Fruit fly (Drosophila melanogaster) whole organism, embryonic: ENCODE data around the gene MYPT-75D.

Experiments
- CG10147 ChIP-seq: fragments of 200-800 bp; sonication (Bioruptor generic); optimal IDR thresholded peaks from 2 replicates; lab custom pipeline; 2019; ENCODE audit warnings: missing biosample characterization, mild to moderate bottlenecking, missing genetic modification characterization, moderate library complexity
- CG11093 ChIP-seq: fragments of 200-800 bp; sonication (Bioruptor generic); IDR thresholded peaks from 3 replicates; pipeline ENCODE4 v1.3.6; 2022; ENCODE audit warnings: missing biosample characterization, missing genetic modification characterization
- CG13296 ChIP-seq: fragments of 200-800 bp; sonication (Bioruptor generic); optimal IDR thresholded peaks from 3 replicates; lab custom pipeline; 2018; ENCODE audit warnings: missing biosample characterization, mild to moderate bottlenecking, missing genetic modification characterization
- CG15073 ChIP-seq: fragments of 200-800 bp; sonication (Bioruptor generic); optimal IDR thresholded peaks from 2 replicates; lab custom pipeline; 2016; ENCODE audit warnings: missing biosample characterization, missing genetic modification characterization
- CG15479 ChIP-seq: fragments of 200-800 bp; sonication (Bioruptor generic); optimal IDR thresholded peaks from 3 replicates; lab custom pipeline; 2019; ENCODE audit warnings: missing biosample characterization, mild to moderate bottlenecking, missing genetic modification characterization, moderate library complexity
- CG15514 ChIP-seq: fragments of 200-800 bp; sonication (Bioruptor generic); optimal IDR thresholded peaks from 3 replicates; lab custom pipeline; 2017; ENCODE audit warnings: missing biosample characterization, missing genetic modification characterization, mild to moderate bottlenecking, moderate library complexity, missing genetic modification reagents
- CG16779 ChIP-seq: fragments of 200-800 bp; sonication (Bioruptor generic); IDR thresholded peaks from 2 replicates; pipeline ENCODE4 v1.3.6; 2022; ENCODE audit warnings: missing biosample characterization, missing genetic modification characterization
- CG18262 ChIP-seq: fragments of 200-800 bp; optimal IDR thresholded peaks from 3 replicates; lab custom pipeline; 2019; ENCODE audit warnings: missing biosample characterization, mild to moderate bottlenecking, missing genetic modification characterization, moderate library complexity
- CG18599 ChIP-seq: fragments of 200-800 bp; sonication (Bioruptor generic); optimal IDR thresholded peaks from 3 replicates; lab custom pipeline; 2017; ENCODE audit warnings: missing biosample characterization, missing genetic modification characterization, mild to moderate bottlenecking, moderate library complexity, missing genetic modification reagents
- CG31441 ChIP-seq: fragments of 200-800 bp; sonication (Bioruptor generic); IDR thresholded peaks from 2 replicates; pipeline ENCODE4 v1.3.6; 2022; ENCODE audit warnings: missing biosample characterization, missing genetic modification characterization
- CG34422 ChIP-seq: fragments of 200-800 bp; sonication (Bioruptor generic); IDR thresholded peaks from 3 replicates; pipeline ENCODE4 v1.3.6; 2022; ENCODE audit warnings: missing biosample characterization, missing genetic modification characterization
- CG7271 ChIP-seq: fragments of 200-800 bp; sonication (Bioruptor generic); optimal IDR thresholded peaks from 2 replicates; lab custom pipeline; 2018; ENCODE audit warnings: missing biosample characterization, mild to moderate bottlenecking, missing genetic modification characterization, moderate library complexity
- CG8290 ChIP-seq, 3 experiments: fragments of 200-800 bp; sonication (Bioruptor generic); optimal IDR thresholded peaks; 2 replicates each; lab custom pipeline; 2016 to 2019; ENCODE audit warnings: missing biosample characterization in 3 of 3, missing genetic modification characterization in 3 of 3, mild to moderate bottlenecking in 2 of 3, moderate library complexity in 1 of 3
- CG9215 ChIP-seq: fragments of 200-800 bp; sonication (Bioruptor generic); IDR thresholded peaks from 2 replicates; pipeline ENCODE4 v1.3.6; 2022; ENCODE audit warnings: missing biosample characterization, missing genetic modification characterization
- H15 ChIP-seq: fragments of 200-800 bp; sonication (Bioruptor generic); IDR thresholded peaks from 3 replicates; pipeline ENCODE4 v1.3.6; 2022; ENCODE audit warnings: missing biosample characterization, missing genetic modification characterization
- HLH3B ChIP-seq: fragments of 200-800 bp; sonication (Bioruptor generic); IDR thresholded peaks from 2 replicates; pipeline ENCODE4 v1.3.6; 2022; ENCODE audit warnings: missing biosample characterization, missing genetic modification characterization
- HmgD ChIP-seq: fragments of 200-800 bp; sonication (Bioruptor generic); optimal IDR thresholded peaks from 3 replicates; lab custom pipeline; 2016; ENCODE audit warnings: missing biosample characterization, missing genetic modification characterization
- Hr51 ChIP-seq, 2 experiments: fragments of 200-800 bp; sonication (Bioruptor generic); optimal IDR thresholded peaks; 2 replicates in 1 of 2; 3 replicates in 1 of 2; lab custom pipeline; 2016 to 2018; ENCODE audit warnings: missing biosample characterization in 2 of 2, missing genetic modification characterization in 2 of 2, mild to moderate bottlenecking in 1 of 2, moderate library complexity in 1 of 2
- Hsf ChIP-seq: fragments of 200-800 bp; sonication (Bioruptor generic); optimal IDR thresholded peaks from 3 replicates; lab custom pipeline; 2016; ENCODE audit warnings: missing biosample characterization, missing genetic modification characterization
- Meics ChIP-seq: fragments of 200-800 bp; sonication (Bioruptor generic); optimal IDR thresholded peaks from 2 replicates; lab custom pipeline; 2017; ENCODE audit warnings: missing biosample characterization, mild to moderate bottlenecking, missing genetic modification characterization
- Mrtf ChIP-seq: fragments of 200-800 bp; sonication (Bioruptor generic); IDR thresholded peaks from 3 replicates; pipeline ENCODE4 v1.3.6; 2022; ENCODE audit warnings: missing biosample characterization, missing genetic modification characterization
- Myb ChIP-seq: fragments of 200-800 bp; sonication (Bioruptor generic); optimal IDR thresholded peaks from 2 replicates; lab custom pipeline; 2016; ENCODE audit warnings: missing biosample characterization, missing genetic modification characterization
- NFAT ChIP-seq: fragments of 200-800 bp; sonication (Bioruptor generic); IDR thresholded peaks from 2 replicates; pipeline ENCODE4 v1.3.6; 2022; ENCODE audit warnings: missing biosample characterization, missing genetic modification characterization
- Optix ChIP-seq: fragments of 200-800 bp; sonication (Bioruptor generic); IDR thresholded peaks from 3 replicates; pipeline ENCODE4 v1.3.6; 2022; ENCODE audit warnings: missing biosample characterization, missing genetic modification characterization
- Sry-β ChIP-seq: fragments of 200-800 bp; sonication (Bioruptor generic); optimal IDR thresholded peaks from 2 replicates; lab custom pipeline; 2018; ENCODE audit warnings: missing biosample characterization, mild to moderate bottlenecking, missing genetic modification characterization, moderate library complexity
- cad ChIP-seq: fragments of >200 bp; optimal IDR thresholded peaks from 2 replicates; lab custom pipeline; 2017; ENCODE audit warnings: missing biosample characterization, missing genetic modification characterization
- cg ChIP-seq: fragments of 200-800 bp; sonication (Bioruptor generic); optimal IDR thresholded peaks from 3 replicates; lab custom pipeline; 2019; ENCODE audit warnings: missing biosample characterization, mild to moderate bottlenecking, missing genetic modification characterization, moderate library complexity
- cwo ChIP-seq: fragments of 200-800 bp; sonication (Bioruptor generic); optimal IDR thresholded peaks from 3 replicates; lab custom pipeline; 2017; ENCODE audit warnings: missing biosample characterization, missing genetic modification characterization, mild to moderate bottlenecking, moderate library complexity, missing genetic modification reagents
- fd102C ChIP-seq: fragments of 200-800 bp; sonication (Bioruptor generic); optimal IDR thresholded peaks from 2 replicates; lab custom pipeline; 2018; ENCODE audit warnings: missing biosample characterization, mild to moderate bottlenecking, missing genetic modification characterization, moderate library complexity
- fd96Cb ChIP-seq: fragments of 200-800 bp; sonication (Bioruptor generic); optimal IDR thresholded peaks from 2 replicates; lab custom pipeline; 2018; ENCODE audit warnings: missing biosample characterization, mild to moderate bottlenecking, missing genetic modification characterization, moderate library complexity
- gcm ChIP-seq: fragments of 200-800 bp; sonication (Bioruptor generic); optimal IDR thresholded peaks from 2 replicates; lab custom pipeline; 2019; ENCODE audit warnings: missing biosample characterization, mild to moderate bottlenecking, missing genetic modification characterization, moderate library complexity
- gfzf ChIP-seq: fragments of 200-800 bp; sonication (Bioruptor generic); optimal IDR thresholded peaks from 2 replicates; lab custom pipeline; 2016; ENCODE audit warnings: missing biosample characterization, mild to moderate bottlenecking, missing genetic modification characterization, moderate library complexity
- h ChIP-seq: fragments of >200 bp; optimal IDR thresholded peaks from 2 replicates; lab custom pipeline; 2017
- hb ChIP-seq: fragments of 200-800 bp; sonication (Bioruptor generic); IDR thresholded peaks from 3 replicates; pipeline ENCODE4 v1.3.6; 2022; ENCODE audit warnings: missing biosample characterization, missing genetic modification characterization; ENCODE audit not compliant: partially characterized antibody
- hbn ChIP-seq: fragments of 200-800 bp; sonication (Bioruptor generic); IDR thresholded peaks from 2 replicates; pipeline ENCODE4 v1.3.6; 2022; ENCODE audit warnings: missing biosample characterization, missing genetic modification characterization; ENCODE audit not compliant: partially characterized antibody
- insv ChIP-seq, 2 experiments: fragments of 200-800 bp; sonication (Bioruptor generic); optimal IDR thresholded peaks; 3 replicates each; lab custom pipeline; 2016 to 2018; ENCODE audit warnings: missing biosample characterization in 2 of 2, missing genetic modification characterization in 2 of 2
- lmd ChIP-seq: fragments of 200-800 bp; sonication (Bioruptor generic); IDR thresholded peaks from 2 replicates; pipeline ENCODE4 v1.3.6; 2022; ENCODE audit warnings: missing biosample characterization, missing genetic modification characterization
- nau ChIP-seq: fragments of 200-800 bp; sonication (Bioruptor generic); optimal IDR thresholded peaks from 3 replicates; lab custom pipeline; 2017; ENCODE audit warnings: missing biosample characterization, mild to moderate bottlenecking, missing genetic modification characterization, missing genetic modification reagents
- pb ChIP-seq: fragments of 200-800 bp; sonication (Bioruptor generic); optimal IDR thresholded peaks from 3 replicates; lab custom pipeline; 2016; ENCODE audit warnings: missing biosample characterization, missing genetic modification characterization
- sens-2 ChIP-seq: fragments of 200-800 bp; sonication (Bioruptor generic); IDR thresholded peaks from 2 replicates; pipeline ENCODE4 v1.3.6; 2022; ENCODE audit warnings: missing biosample characterization, missing genetic modification characterization
- sima ChIP-seq: fragments of 200-800 bp; sonication (Bioruptor generic); optimal IDR thresholded peaks from 2 replicates; lab custom pipeline; 2016; ENCODE audit warnings: missing biosample characterization, missing genetic modification characterization
- tup ChIP-seq: fragments of 200-800 bp; sonication (Bioruptor generic); optimal IDR thresholded peaks from 2 replicates; lab custom pipeline; 2016; ENCODE audit warnings: missing biosample characterization, mild to moderate bottlenecking, missing genetic modification characterization, moderate library complexity
- zen ChIP-seq: fragments of 200-800 bp; sonication (Bioruptor generic); optimal IDR thresholded peaks from 3 replicates; lab custom pipeline; 2018; ENCODE audit warnings: missing biosample characterization, mild to moderate bottlenecking, missing genetic modification characterization, moderate library complexity

MYPT-75D gene

DNA sequence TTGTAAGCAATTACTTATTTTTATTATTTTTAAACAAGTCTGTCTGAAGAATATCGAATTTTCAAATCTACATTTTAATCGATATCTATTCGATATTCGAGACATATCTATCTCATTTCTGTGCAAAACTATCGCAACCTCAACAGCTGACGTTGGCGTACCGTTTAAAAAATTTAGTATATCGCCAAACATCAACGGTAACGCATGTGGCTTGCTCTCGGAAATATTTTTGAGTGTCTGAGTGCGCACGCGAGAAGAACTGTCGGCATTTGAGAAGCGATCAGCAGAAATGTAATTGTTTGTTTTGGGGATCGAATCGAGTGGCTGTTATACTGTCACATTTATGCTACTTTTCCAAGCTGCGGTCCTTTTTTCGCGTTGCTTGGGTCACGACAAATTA is at the start of gene MYPT-75D (continued):
- TF ChIP-seq CG8290 (GFP tag; optimal IDR thresholded peaks at IDR 0.05; lab: Kevin White, UChicago) (peak; percentile 16), CG8290 (tag; optimal IDR thresholded peaks at IDR 0.05; lab: Kevin White, UChicago) (peak; percentile 22 to 87), gcm (GFP tag; lab: Kevin White, UChicago) (peak; percentile 30), H15 (GFP tag; lab: Robert Waterston, UW) (no peak), Sry-β (GFP tag; lab: Kevin White, UChicago) (no peak), Optix (no peak), CG31441 (no peak), CG34422 (GFP tag; lab: Robert Waterston, UW) (peak; percentile 78; the same call in 1 of the 3 replicates), pb (GFP tag; lab: Kevin White, UChicago) (no peak), HmgD (GFP tag; lab: Kevin White, UChicago) (peak; percentile 3), hb (GFP tag; lab: Robert Waterston, UW) (peak; percentile 68; the same call in 2 of the 3 replicates), CG11093 (no peak), tup (GFP tag; lab: Kevin White, UChicago) (no peak), Hr51 (GFP tag; optimal IDR thresholded peaks at IDR 0.05; lab: Kevin White, UChicago) (peak in 1 of 2 experiments; percentile 26), Meics (GFP tag; lab: Kevin White, UChicago) (peak; percentile 47), CG15073 (no peak), CG7271 (tag; lab: Kevin White, UChicago) (peak; percentile 22), sima (no peak), gfzf (GFP tag; lab: Kevin White, UChicago) (peak; percentile 41), fd96Cb (tag; lab: Kevin White, UChicago) (no peak), lmd (no peak), CG13296 (GFP tag; lab: Kevin White, UChicago) (peak; percentile 43), CG15514 (GFP tag; lab: Kevin White, UChicago) (peak; percentile 7)

DNA sequence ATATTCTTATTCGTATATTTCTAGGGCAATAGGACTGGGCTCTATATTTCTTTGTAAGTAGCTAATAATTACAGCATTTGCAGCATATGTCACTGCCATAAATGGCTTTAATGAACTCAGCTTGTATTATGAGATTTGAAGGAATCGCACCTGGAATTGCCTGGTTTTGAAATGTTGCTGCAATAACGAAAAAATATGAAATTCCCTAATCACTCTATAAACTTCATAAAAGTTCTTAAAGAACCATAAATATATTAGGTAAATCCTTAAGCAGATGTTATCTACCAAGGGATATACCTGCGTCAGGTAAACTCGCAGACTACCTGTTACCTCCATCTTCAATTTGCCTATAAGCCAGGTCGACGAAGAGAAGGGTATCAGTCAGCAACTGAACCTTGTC is 37.4 kb upstream of the MYPT-75D start, which contains the start of gene CG7271:
Gene CG7271 (plus strand): TSS at position 373 of the 400 bp plus-strand sequence.
- TF ChIP-seq cad (GFP tag; lab: Kevin White, UChicago) = peak; percentile 53
- no peak for TF ChIP-seq Mrtf (GFP tag; lab: Robert Waterston, UW)
- no peak for TF ChIP-seq Hsf (GFP tag; lab: Kevin White, UChicago)
- TF ChIP-seq nau (GFP tag; lab: Kevin White, UChicago) = no peak
- peak; percentile 50 for TF ChIP-seq zen (tag; lab: Kevin White, UChicago)
- no peak for TF ChIP-seq CG18599 (GFP tag; lab: Kevin White, UChicago)

DNA sequence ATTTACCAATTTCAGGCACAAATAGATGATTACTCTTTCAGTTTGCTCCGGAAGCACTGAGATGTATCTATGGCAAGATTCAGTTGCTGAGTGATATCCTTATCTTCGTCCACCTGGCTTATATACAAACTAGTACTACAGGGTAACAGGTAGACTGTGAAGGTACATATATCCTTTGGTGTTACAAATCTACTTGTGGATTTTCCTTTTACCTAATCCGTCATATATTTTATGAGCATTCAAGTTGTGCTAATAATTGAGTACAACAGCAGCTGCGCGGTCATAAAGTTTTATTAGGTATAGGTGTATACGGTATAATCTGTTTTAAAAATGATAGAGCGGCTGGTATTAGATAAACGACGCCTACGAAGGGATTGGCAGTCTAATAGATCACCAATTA is 32.1 kb upstream of the MYPT-75D start, which contains the start of gene term:
Gene term (minus strand): TSS at position 101 of the 400 bp plus-strand sequence.
- peak; percentile 15 for TF ChIP-seq cad (GFP tag; lab: Kevin White, UChicago)
- no peak for TF ChIP-seq Myb (GFP tag; lab: Kevin White, UChicago)
- TF ChIP-seq NFAT (GFP tag; lab: Robert Waterston, UW) = no peak
- TF ChIP-seq cg (GFP tag; lab: Kevin White, UChicago) = no peak
- no peak for TF ChIP-seq insv (GFP tag; optimal IDR thresholded peaks at IDR 0.05; lab: Kevin White, UChicago)
- no peak for TF ChIP-seq CG31441
- TF ChIP-seq CG15479 = peak; percentile 7
- TF ChIP-seq Optix = no peak
- TF ChIP-seq h (lab: Kevin White, UChicago) = no peak
- TF ChIP-seq CG18262 (tag; lab: Kevin White, UChicago) = no peak
- no peak for TF ChIP-seq CG10147 (GFP tag; lab: Kevin White, UChicago)
- no peak for TF ChIP-seq fd102C (GFP tag; lab: Kevin White, UChicago)
- no peak for TF ChIP-seq hbn (GFP tag; lab: Robert Waterston, UW)
- no peak for TF ChIP-seq cwo (GFP tag; lab: Kevin White, UChicago)
- no peak for TF ChIP-seq CG16779 (GFP tag; lab: Robert Waterston, UW)
- TF ChIP-seq HLH3B (GFP tag; lab: Robert Waterston, UW) = no peak
- no peak for TF ChIP-seq sens-2 (GFP tag; lab: Robert Waterston, UW)
- no peak for TF ChIP-seq CG9215
- peak; percentile 80 for TF ChIP-seq CG7271 (tag; lab: Kevin White, UChicago)
